Worm (Caenorhabditis elegans): Measurements from ENCODE around the gene Y66D12A.24.

- TF ChIP-seq him-1 (tag; optimal IDR thresholded peaks at IDR 0.05), result no peak
- TF ChIP-seq dao-5 (tag; optimal IDR thresholded peaks at IDR 0.05), result no peak
Observed at ce11 chrIII:11544947-11545346, 48.3 kb downstream of the Y66D12A.24 start.

All from whole organism, L4/young adult.